Worm (Caenorhabditis elegans): ENCODE results near the gene T16G12.10.

DNA sequence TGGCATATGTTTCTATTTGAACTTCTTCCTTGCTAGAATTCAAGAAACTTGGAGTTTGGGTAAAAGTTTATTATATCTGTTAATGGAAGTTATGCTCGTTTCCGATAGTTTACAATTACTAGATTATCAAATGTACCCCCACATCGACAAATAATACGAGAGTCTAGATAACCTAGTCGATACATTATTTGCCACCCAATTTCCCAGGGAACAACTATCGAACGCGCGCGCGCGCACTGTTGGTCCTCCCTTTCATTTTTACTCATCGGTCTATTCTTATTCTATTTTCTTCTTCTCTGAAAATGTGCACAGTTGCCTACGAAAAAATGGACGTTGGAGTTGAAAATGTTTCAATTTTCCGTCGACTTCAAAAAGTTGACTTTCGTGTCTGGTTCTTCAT lies 4.6 kb upstream of the T16G12.10 start, which contains the start of gene T16G12.13:
- TF ChIP-seq ZK546.5 (tag; optimal IDR thresholded peaks at IDR 0.05) (no peak), nhr-25 (tag; optimal IDR thresholded peaks at IDR 0.05; ENCODE audit: borderline replicate concordance, insufficient read depth) (no peak), nhr-28 (tag; optimal IDR thresholded peaks at IDR 0.05) (no peak), unc-39 (tag; optimal IDR thresholded peaks at IDR 0.05) (no peak), Y48G9A.11 (GFP tag; IDR thresholded peaks at IDR 0.05) (no peak)
